Worm (Caenorhabditis elegans) whole organism, L4/young adult: Measurements from ENCODE around the gene nmat-1.

Experiments
- dao-5 ChIP-seq: sonication (generic microtip); optimal IDR thresholded peaks from 2 replicates; lab custom pipeline; 2016; ENCODE audit warnings: missing genotype, missing genetic modification characterization, moderate library complexity, missing compliant biosample characterization
- him-1 ChIP-seq: sonication (generic microtip); optimal IDR thresholded peaks from 2 replicates; lab custom pipeline; 2016; ENCODE audit warnings: missing genotype, missing genetic modification reagents, missing genetic modification characterization, missing compliant biosample characterization

DNA sequence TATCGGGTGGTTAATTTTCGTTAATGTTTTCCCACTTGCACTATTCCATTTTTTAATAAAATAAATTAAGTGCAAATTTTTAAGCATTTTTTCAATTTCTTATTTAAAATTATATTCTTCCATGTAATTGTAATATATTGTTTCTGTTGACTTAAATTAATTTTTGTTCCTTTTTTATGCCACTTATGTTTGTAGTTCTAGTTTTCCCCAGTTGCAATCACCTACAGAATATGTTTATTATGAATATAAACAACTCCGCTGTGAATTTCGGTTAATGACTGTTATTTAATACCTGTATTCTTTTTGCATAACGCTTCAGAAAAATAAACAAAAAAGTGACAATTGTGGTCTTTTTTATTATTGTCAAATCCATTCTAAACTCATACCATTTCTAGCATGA is 47.1 kb upstream of the nmat-1 start, which contains the start of gene lgc-23:
- TF ChIP-seq him-1 (tag; lab: Kevin White, UChicago) (no peak), dao-5 (no peak)
